Worm (Caenorhabditis elegans) whole organism, young adult: ENCODE results near the gene ndua-12.

ENCODE experiments used
- F52B5.7 ChIP-seq: sonication (generic microtip); optimal IDR thresholded peaks from 2 replicates; lab custom pipeline; 2016; ENCODE audit warnings: mild to moderate bottlenecking, missing genetic modification characterization, missing compliant biosample characterization
- F55B11.4 ChIP-seq: sonication (generic microtip); optimal IDR thresholded peaks from 2 replicates; lab custom pipeline; 2016; ENCODE audit warnings: missing compliant biosample characterization, missing genetic modification characterization, borderline replicate concordance; ENCODE audit not compliant: insufficient read depth
- K12H6.12 ChIP-seq: fragments of 200-800 bp; sonication (Bioruptor generic); optimal IDR thresholded peaks from 2 replicates; lab custom pipeline; 2018; ENCODE audit warnings: mild to moderate bottlenecking, missing genetic modification characterization, missing compliant biosample characterization
- Y53F4B.3 ChIP-seq: fragments of 200-800 bp; sonication (Bioruptor generic); IDR thresholded peaks from 2 replicates; pipeline ENCODE4 v1.3.6; 2022; ENCODE audit warnings: missing genetic modification reagents, missing genetic modification characterization, missing compliant biosample characterization
- Y56A3A.18 ChIP-seq: fragments of 200-800 bp; sonication (Bioruptor generic); IDR thresholded peaks from 2 replicates; pipeline ENCODE4 v1.3.6; 2022; ENCODE audit warnings: missing genetic modification reagents, missing genetic modification characterization, missing compliant biosample characterization
- ceh-27 ChIP-seq: fragments of 200-800 bp; sonication (Bioruptor generic); optimal IDR thresholded peaks from 2 replicates; lab custom pipeline; 2018; ENCODE audit warnings: mild to moderate bottlenecking, missing genetic modification characterization, moderate library complexity, missing compliant biosample characterization
- ceh-58 ChIP-seq: fragments of 200-800 bp; sonication (Bioruptor generic); IDR thresholded peaks from 2 replicates; pipeline ENCODE4 v1.3.6; 2022; ENCODE audit warnings: missing genetic modification characterization, missing compliant biosample characterization
- lag-1 ChIP-seq: fragments of 200-800 bp; sonication (Bioruptor generic); IDR thresholded peaks from 2 replicates; pipeline ENCODE4 v1.3.6; 2022; ENCODE audit warnings: missing genetic modification reagents, missing genetic modification characterization, missing compliant biosample characterization
- mel-28 ChIP-seq: sonication (generic microtip); optimal IDR thresholded peaks from 2 replicates; lab custom pipeline; 2016; ENCODE audit warnings: borderline replicate concordance, mild to moderate bottlenecking, missing genetic modification characterization, missing compliant biosample characterization
- pha-4 ChIP-seq: fragments of 150-350 bp; sonication (generic microtip); optimal IDR thresholded peaks from 2 replicates; lab custom pipeline; 2014; ENCODE audit warnings: missing biosample characterization, missing genetic modification reagents, missing genetic modification characterization
- snpc-4 ChIP-seq, 5 experiments: fragments of 150-350 bp in 1 of 5; sonication (generic microtip) in 4 of 5; optimal IDR thresholded peaks; 2 replicates each; lab custom pipeline; 2014 to 2018; ENCODE audit warnings: missing genetic modification characterization in 5 of 5, missing biosample characterization in 3 of 5, antibody characterized with exemption in 2 of 5, mild to moderate bottlenecking in 2 of 5, missing compliant biosample characterization in 2 of 5, missing genotype in 2 of 5, moderate library complexity in 2 of 5, missing genetic modification reagents in 1 of 5

DNA sequence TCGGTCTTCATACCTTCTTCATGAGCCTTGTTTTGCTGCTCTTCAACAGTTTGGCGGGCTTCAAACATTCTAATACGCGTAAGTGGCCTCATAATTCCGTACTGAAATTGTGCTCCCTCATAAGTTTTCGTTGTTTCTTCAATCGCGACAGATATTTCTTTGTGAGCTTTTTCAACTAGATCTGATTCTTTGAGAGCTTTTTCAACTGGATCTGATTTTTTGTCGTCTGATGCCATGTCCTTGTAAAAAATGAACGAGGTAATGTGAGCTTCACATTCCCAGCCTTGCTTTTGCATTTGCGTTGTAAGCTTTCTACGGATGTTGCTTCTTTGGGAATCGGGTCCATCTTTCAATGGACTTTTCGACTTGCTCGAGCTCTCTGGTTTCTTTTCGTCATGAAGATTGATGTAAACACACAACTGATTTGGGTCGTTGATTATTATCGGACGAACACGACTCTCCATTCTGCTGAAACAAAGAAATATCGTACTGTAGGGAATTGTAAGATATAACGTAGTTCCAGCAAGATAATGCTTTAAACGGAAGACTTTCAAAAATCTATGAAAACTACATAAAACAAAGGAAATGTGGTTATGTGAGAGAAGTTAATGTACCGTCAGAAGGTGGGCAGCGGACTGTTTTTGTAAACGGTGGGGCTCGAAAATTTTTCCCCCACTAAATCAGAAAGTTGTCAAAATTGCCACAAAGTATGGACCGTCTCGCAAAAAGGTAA lies 9.3 kb downstream of the ndua-12 start, which contains the start of gene Y94H6A.10:
- TF ChIP-seq pha-4 (no peak), lag-1 (no peak), snpc-4 (GFP tag; optimal IDR thresholded peaks at IDR 0.05; lab: Kevin White, UChicago) (no peak), snpc-4 (tag; optimal IDR thresholded peaks at IDR 0.05; lab: Kevin White, UChicago) (no peak), ceh-58 (GFP tag; lab: Robert Waterston, UW) (no peak), F52B5.7 (tag; lab: Kevin White, UChicago) (no peak), F55B11.4 (tag; lab: Kevin White, UChicago) (no peak), ceh-27 (GFP tag; lab: Kevin White, UChicago) (no peak), K12H6.12 (no peak), mel-28 (tag; lab: Kevin White, UChicago) (no peak), Y56A3A.18 (GFP tag; lab: Robert Waterston, UW) (no peak), Y53F4B.3 (GFP tag; lab: Robert Waterston, UW) (no peak)
